Worm (Caenorhabditis elegans): ENCODE results near the gene C06C3.3.

- TF ChIP-seq ama-1 (optimal IDR thresholded peaks at IDR 0.05) (no peak), pha-2 (tag; optimal IDR thresholded peaks at IDR 0.05) (no peak), sox-2 (GFP tag; IDR thresholded peaks at IDR 0.05) (no peak), gmeb-2 (tag; optimal IDR thresholded peaks at IDR 0.05) (no peak), fkh-10 (GFP tag; optimal IDR thresholded peaks at IDR 0.05) (no peak), hlh-13 (GFP tag; optimal IDR thresholded peaks at IDR 0.05) (no peak), lim-6 (tag; optimal IDR thresholded peaks at IDR 0.05) (no peak), ceh-19 (GFP tag; optimal IDR thresholded peaks at IDR 0.05) (no peak), ceh-22 (tag; optimal IDR thresholded peaks at IDR 0.05) (no peak), T23F11.4 (GFP tag; optimal IDR thresholded peaks at IDR 0.05) (no peak), hlh-30 (tag; optimal IDR thresholded peaks at IDR 0.05; ENCODE audit: insufficient read depth) (no peak)
These were observed 45.8 kb upstream of the C06C3.3 start, which contains the start of the genes M176.4 and M176.16 for ce11 chrII:9418065-9418567.
